Worm (Caenorhabditis elegans) whole organism, early embryonic: Measurements from ENCODE around the gene C01G10.1.

Experiments used
- ama-1 ChIP-seq: fragments of 150-350 bp; optimal IDR thresholded peaks from 2 replicates; lab custom pipeline; 2014
- ceh-13 ChIP-seq: fragments of 200-800 bp; sonication (Bioruptor generic); optimal IDR thresholded peaks from 2 replicates; lab custom pipeline; 2018; ENCODE audit warnings: mild to moderate bottlenecking, missing genetic modification characterization, missing compliant biosample characterization
- ceh-36 ChIP-seq: sonication (generic microtip); optimal IDR thresholded peaks from 2 replicates; lab custom pipeline; 2016; ENCODE audit warnings: missing genetic modification characterization, inconsistent platforms, missing compliant biosample characterization
- flt-1 ChIP-seq: fragments of 200-800 bp; sonication (Bioruptor generic); IDR thresholded peaks from 2 replicates; pipeline ENCODE4 v1.3.6; 2022; ENCODE audit warnings: missing genetic modification characterization, missing compliant biosample characterization
- hmg-4 ChIP-seq: fragments of 200-800 bp; sonication (Bioruptor generic); optimal IDR thresholded peaks from 2 replicates; lab custom pipeline; 2018; ENCODE audit warnings: mild to moderate bottlenecking, missing genetic modification characterization, missing compliant biosample characterization
- hnd-1 ChIP-seq: sonication (generic microtip); optimal IDR thresholded peaks from 2 replicates; lab custom pipeline; 2016; ENCODE audit warnings: missing genetic modification characterization, missing compliant biosample characterization
- pes-1 ChIP-seq: fragments of 200-800 bp; sonication (Bioruptor generic); IDR thresholded peaks from 2 replicates; pipeline ENCODE4 v1.3.6; 2022; ENCODE audit warnings: missing genetic modification reagents, missing genetic modification characterization, missing compliant biosample characterization
- scrt-1 ChIP-seq: fragments of 200-800 bp; sonication (Bioruptor generic); IDR thresholded peaks from 2 replicates; pipeline ENCODE4 v1.3.6; 2022; ENCODE audit warnings: missing genetic modification characterization, missing compliant biosample characterization
- sea-1 ChIP-seq: fragments of 200-800 bp; sonication (Bioruptor generic); conservative IDR thresholded peaks from 2 replicates; pipeline ENCODE4 v1.3.6; 2022; ENCODE audit warnings: missing genetic modification characterization, missing compliant biosample characterization
- tbx-11 ChIP-seq: fragments of 200-800 bp; sonication (Bioruptor generic); IDR thresholded peaks from 2 replicates; pipeline ENCODE4 v1.3.6; 2022; ENCODE audit warnings: missing genetic modification characterization, missing compliant biosample characterization
- tbx-37 ChIP-seq: fragments of 200-800 bp; sonication (Bioruptor generic); conservative IDR thresholded peaks from 2 replicates; pipeline ENCODE4 v1.3.6; 2022; ENCODE audit warnings: missing genetic modification reagents, missing genetic modification characterization, missing compliant biosample characterization
- tra-4 ChIP-seq: sonication (generic microtip); optimal IDR thresholded peaks from 2 replicates; lab custom pipeline; 2017; ENCODE audit warnings: missing genetic modification characterization, missing compliant biosample characterization

DNA sequence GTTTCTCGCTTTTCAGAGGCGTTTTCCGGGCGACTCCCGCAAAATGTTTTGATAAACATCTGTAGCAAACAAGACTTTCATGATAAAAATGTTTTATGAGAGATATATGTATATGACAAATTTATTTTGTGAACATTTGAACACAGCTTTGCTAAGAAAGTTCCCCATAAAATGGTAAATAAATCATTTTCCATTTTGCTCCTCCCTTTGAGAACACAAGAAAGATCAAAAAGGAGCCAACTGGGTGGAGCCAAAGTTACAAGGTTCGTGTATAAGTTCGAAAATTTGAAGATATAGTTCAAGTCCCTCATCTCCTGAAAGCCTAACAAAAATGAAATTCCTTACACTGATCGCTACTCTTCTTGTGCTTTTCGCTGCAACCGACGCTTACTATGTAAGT lies 9.1 kb upstream of the C01G10.1 start, which contains the start of gene C01G10.17:
- no peak for TF ChIP-seq pes-1 (GFP tag; lab: Robert Waterston, UW)
- no peak for TF ChIP-seq hmg-4 (GFP tag; lab: Kevin White, UChicago)
- TF ChIP-seq flt-1 (GFP tag; lab: Robert Waterston, UW), result no peak
- TF ChIP-seq tbx-11, result no peak
- no peak for TF ChIP-seq sea-1
- TF ChIP-seq scrt-1, result no peak
- TF ChIP-seq ama-1, result no peak
- no peak for TF ChIP-seq tra-4
- no peak for TF ChIP-seq ceh-36 (tag; lab: Kevin White, UChicago)
- TF ChIP-seq tbx-37 (GFP tag; lab: Robert Waterston, UW), result no peak
- no peak for TF ChIP-seq hnd-1 (tag; lab: Kevin White, UChicago)
- no peak for TF ChIP-seq ceh-13
